Fruit fly (Drosophila melanogaster) whole organism, embryonic: Measurements from ENCODE around the gene CG42534.

Experiments
- Atf-2 ChIP-seq: fragments of 200-800 bp; sonication (Bioruptor generic); optimal IDR thresholded peaks from 2 replicates; lab custom pipeline; 2016; ENCODE audit warnings: missing biosample characterization, missing genetic modification characterization
- CG11093 ChIP-seq: fragments of 200-800 bp; sonication (Bioruptor generic); IDR thresholded peaks from 3 replicates; pipeline ENCODE4 v1.3.6; 2022; ENCODE audit warnings: missing biosample characterization, missing genetic modification characterization
- CG11696 ChIP-seq: fragments of 200-800 bp; sonication (Bioruptor generic); IDR thresholded peaks from 2 replicates; pipeline ENCODE4 v1.3.6; 2022; ENCODE audit warnings: missing biosample characterization, missing genetic modification characterization
- CG12219 ChIP-seq: fragments of 200-800 bp; sonication (Bioruptor generic); optimal IDR thresholded peaks from 3 replicates; lab custom pipeline; 2018; ENCODE audit warnings: missing biosample characterization, mild to moderate bottlenecking, missing genetic modification characterization
- CG13424 ChIP-seq: fragments of 200-800 bp; sonication (Bioruptor generic); optimal IDR thresholded peaks from 2 replicates; lab custom pipeline; 2019; ENCODE audit warnings: missing biosample characterization, mild to moderate bottlenecking, missing genetic modification characterization, moderate library complexity
- CG13894 ChIP-seq: fragments of 200-800 bp; sonication (Bioruptor generic); optimal IDR thresholded peaks from 3 replicates; lab custom pipeline; 2018; ENCODE audit warnings: missing biosample characterization, mild to moderate bottlenecking, missing genetic modification characterization, moderate library complexity
- CG15479 ChIP-seq: fragments of 200-800 bp; sonication (Bioruptor generic); optimal IDR thresholded peaks from 3 replicates; lab custom pipeline; 2019; ENCODE audit warnings: missing biosample characterization, mild to moderate bottlenecking, missing genetic modification characterization, moderate library complexity
- CG17912 ChIP-seq: fragments of 200-800 bp; sonication (Bioruptor generic); optimal IDR thresholded peaks from 2 replicates; lab custom pipeline; 2018; ENCODE audit warnings: missing biosample characterization, mild to moderate bottlenecking, missing genetic modification characterization
- CG18011 ChIP-seq: fragments of 200-800 bp; sonication (Bioruptor generic); optimal IDR thresholded peaks from 2 replicates; lab custom pipeline; 2017; ENCODE audit warnings: missing biosample characterization, missing genetic modification characterization, mild to moderate bottlenecking, moderate library complexity, missing genotype
- CG1832 ChIP-seq: fragments of 200-800 bp; sonication (Bioruptor generic); optimal IDR thresholded peaks from 2 replicates; lab custom pipeline; 2017; ENCODE audit warnings: missing biosample characterization, mild to moderate bottlenecking, missing genetic modification characterization, inconsistent platforms
- CG18599 ChIP-seq: fragments of 200-800 bp; sonication (Bioruptor generic); optimal IDR thresholded peaks from 3 replicates; lab custom pipeline; 2017; ENCODE audit warnings: missing biosample characterization, missing genetic modification characterization, mild to moderate bottlenecking, moderate library complexity, missing genetic modification reagents
- CG2875 ChIP-seq: fragments of 200-800 bp; sonication (Bioruptor generic); optimal IDR thresholded peaks from 2 replicates; lab custom pipeline; 2017; ENCODE audit warnings: missing biosample characterization, mild to moderate bottlenecking, missing genetic modification characterization, missing genetic modification reagents
- CG2889 ChIP-seq: fragments of 200-800 bp; sonication (Bioruptor generic); IDR thresholded peaks from 3 replicates; pipeline ENCODE4 v1.3.6; 2022; ENCODE audit warnings: missing biosample characterization, missing genetic modification characterization
- CG31365 ChIP-seq: fragments of 200-800 bp; sonication (Bioruptor generic); optimal IDR thresholded peaks from 2 replicates; lab custom pipeline; 2018; ENCODE audit warnings: missing biosample characterization, mild to moderate bottlenecking, missing genetic modification characterization
- CG3407 ChIP-seq: fragments of 200-800 bp; sonication (Bioruptor generic); optimal IDR thresholded peaks from 2 replicates; lab custom pipeline; 2018; ENCODE audit warnings: missing biosample characterization, mild to moderate bottlenecking, missing genetic modification characterization
- CG34422 ChIP-seq: fragments of 200-800 bp; sonication (Bioruptor generic); IDR thresholded peaks from 3 replicates; pipeline ENCODE4 v1.3.6; 2022; ENCODE audit warnings: missing biosample characterization, missing genetic modification characterization
- CG4404 ChIP-seq: fragments of 200-800 bp; sonication (Bioruptor generic); IDR thresholded peaks from 2 replicates; pipeline ENCODE4 v1.3.6; 2022; ENCODE audit warnings: missing biosample characterization, missing genetic modification characterization
- CG4617 ChIP-seq: fragments of 200-800 bp; sonication (Bioruptor generic); optimal IDR thresholded peaks from 3 replicates; lab custom pipeline; 2016; ENCODE audit warnings: missing biosample characterization, missing genetic modification characterization, borderline replicate concordance
- CG7745 ChIP-seq: fragments of 200-800 bp; sonication (Bioruptor generic); optimal IDR thresholded peaks from 2 replicates; lab custom pipeline; 2018; ENCODE audit warnings: missing biosample characterization, mild to moderate bottlenecking, missing genetic modification characterization, moderate library complexity
- CG7786 ChIP-seq: fragments of 200-800 bp; sonication (Bioruptor generic); optimal IDR thresholded peaks from 2 replicates; lab custom pipeline; 2016; ENCODE audit warnings: missing biosample characterization, missing genetic modification characterization
- D19B ChIP-seq: fragments of 200-800 bp; sonication (Bioruptor generic); optimal IDR thresholded peaks from 2 replicates; lab custom pipeline; 2017; ENCODE audit warnings: missing biosample characterization, mild to moderate bottlenecking, missing genetic modification characterization
- Dfd ChIP-seq, 2 experiments: fragments of >200 bp; optimal IDR thresholded peaks; 2 replicates each; lab custom pipeline; 2017; ENCODE audit warnings: missing biosample characterization in 2 of 2, missing genetic modification characterization in 2 of 2
- Doc2 ChIP-seq: fragments of 200-800 bp; sonication (Bioruptor generic); IDR thresholded peaks from 2 replicates; pipeline ENCODE4 v1.3.6; 2022; ENCODE audit warnings: missing biosample characterization, missing genetic modification characterization
- Drgx ChIP-seq: fragments of 200-800 bp; sonication (Bioruptor generic); IDR thresholded peaks from 2 replicates; pipeline ENCODE4 v1.3.6; 2022; ENCODE audit warnings: missing biosample characterization, missing genetic modification characterization
- HmgZ ChIP-seq: fragments of 200-800 bp; sonication (Bioruptor generic); optimal IDR thresholded peaks from 2 replicates; lab custom pipeline; 2018; ENCODE audit warnings: missing biosample characterization, mild to moderate bottlenecking, missing genetic modification characterization
- Hr3 ChIP-seq: fragments of 200-800 bp; sonication (Bioruptor generic); optimal IDR thresholded peaks from 3 replicates; lab custom pipeline; 2016; ENCODE audit warnings: missing biosample characterization, missing genetic modification characterization
- Hr39 ChIP-seq: fragments of >200 bp; optimal IDR thresholded peaks from 2 replicates; lab custom pipeline; 2017
- Mad ChIP-seq: fragments of 200-800 bp; sonication (Bioruptor generic); optimal IDR thresholded peaks from 2 replicates; lab custom pipeline; 2016; ENCODE audit warnings: missing biosample characterization, missing genetic modification characterization
- Sry-δ ChIP-seq: fragments of 200-800 bp; sonication (Bioruptor generic); optimal IDR thresholded peaks from 2 replicates; lab custom pipeline; 2016; ENCODE audit warnings: missing biosample characterization, missing genetic modification characterization
- Ssrp ChIP-seq: fragments of 200-800 bp; sonication (Bioruptor generic); optimal IDR thresholded peaks from 2 replicates; lab custom pipeline; 2018; ENCODE audit warnings: missing biosample characterization, mild to moderate bottlenecking, missing genetic modification characterization, moderate library complexity
- ase ChIP-seq: fragments of 200-800 bp; sonication (Bioruptor generic); IDR thresholded peaks from 3 replicates; pipeline ENCODE4 v1.3.6; 2022; ENCODE audit warnings: missing biosample characterization, missing genetic modification characterization
- bowl ChIP-seq: fragments of 200-800 bp; sonication (Bioruptor generic); IDR thresholded peaks from 2 replicates; pipeline ENCODE4 v1.3.6; 2022; ENCODE audit warnings: missing biosample characterization, missing genetic modification characterization
- btn ChIP-seq: fragments of 200-800 bp; sonication (Bioruptor generic); optimal IDR thresholded peaks from 2 replicates; lab custom pipeline; 2016; ENCODE audit warnings: missing biosample characterization, missing genetic modification characterization
- cato ChIP-seq: fragments of 200-800 bp; sonication (Bioruptor generic); optimal IDR thresholded peaks from 2 replicates; lab custom pipeline; 2016; ENCODE audit warnings: missing biosample characterization, missing genetic modification characterization, borderline replicate concordance
- corto ChIP-seq: fragments of 200-800 bp; sonication (Bioruptor generic); optimal IDR thresholded peaks from 2 replicates; lab custom pipeline; 2016; ENCODE audit warnings: missing biosample characterization, mild to moderate bottlenecking, missing genetic modification characterization, moderate library complexity
- crol ChIP-seq: fragments of 200-800 bp; sonication (Bioruptor generic); IDR thresholded peaks from 2 replicates; pipeline ENCODE4 v1.3.6; 2022; ENCODE audit warnings: missing biosample characterization, missing genetic modification characterization
- dan ChIP-seq: fragments of 200-800 bp; sonication (Bioruptor generic); IDR thresholded peaks from 2 replicates; pipeline ENCODE4 v1.3.6; 2022; ENCODE audit warnings: missing biosample characterization, missing genetic modification characterization
- dmrt11E ChIP-seq: fragments of 200-800 bp; sonication (Bioruptor generic); optimal IDR thresholded peaks from 3 replicates; lab custom pipeline; 2018; ENCODE audit warnings: missing biosample characterization, mild to moderate bottlenecking, missing genetic modification characterization, moderate library complexity
- hbn ChIP-seq: fragments of 200-800 bp; sonication (Bioruptor generic); IDR thresholded peaks from 2 replicates; pipeline ENCODE4 v1.3.6; 2022; ENCODE audit warnings: missing biosample characterization, missing genetic modification characterization; ENCODE audit not compliant: partially characterized antibody
- ind ChIP-seq: fragments of 200-800 bp; sonication (Bioruptor generic); optimal IDR thresholded peaks from 3 replicates; lab custom pipeline; 2016; ENCODE audit warnings: missing biosample characterization, missing genetic modification characterization
- lola ChIP-seq, 3 experiments: fragments of >200 bp in 2 of 3; fragments of 200-800 bp in 1 of 3; sonication (Bioruptor generic) in 1 of 3; optimal IDR thresholded peaks; 2 replicates each; lab custom pipeline; 2017 to 2019; ENCODE audit warnings: missing biosample characterization in 3 of 3, missing genetic modification characterization in 3 of 3, mild to moderate bottlenecking in 1 of 3, moderate library complexity in 1 of 3
- otp ChIP-seq: fragments of 200-800 bp; sonication (Bioruptor generic); IDR thresholded peaks from 3 replicates; pipeline ENCODE4, ENCODE4 v1.3.6; 2022; ENCODE audit warnings: missing biosample characterization, missing genetic modification characterization
- pho ChIP-seq: fragments of 200-800 bp; sonication (Bioruptor generic); optimal IDR thresholded peaks from 2 replicates; lab custom pipeline; 2016; ENCODE audit warnings: missing biosample characterization, missing genetic modification characterization
- pita ChIP-seq: fragments of 200-800 bp; sonication (Bioruptor generic); optimal IDR thresholded peaks from 2 replicates; lab custom pipeline; 2017; ENCODE audit warnings: missing biosample characterization, mild to moderate bottlenecking, missing genetic modification characterization
- rib ChIP-seq: fragments of 200-800 bp; sonication (Bioruptor generic); IDR thresholded peaks from 2 replicates; pipeline ENCODE4 v1.3.6; 2022; ENCODE audit warnings: missing biosample characterization, missing genetic modification characterization
- ro ChIP-seq: fragments of 200-800 bp; sonication (Bioruptor generic); IDR thresholded peaks from 2 replicates; pipeline ENCODE4 v1.3.6; 2022; ENCODE audit warnings: missing biosample characterization, missing genetic modification characterization
- sens ChIP-seq: fragments of 200-800 bp; sonication (Bioruptor generic); peaks from one replicate; lab custom pipeline; 2016; ENCODE audit warnings: missing biosample characterization, missing genetic modification characterization
- sqz ChIP-seq: fragments of 200-800 bp; sonication (Bioruptor generic); optimal IDR thresholded peaks from 3 replicates; lab custom pipeline; 2018; ENCODE audit warnings: missing biosample characterization, mild to moderate bottlenecking, missing genetic modification characterization
- ssp ChIP-seq: fragments of 200-800 bp; sonication (Bioruptor generic); IDR thresholded peaks from 2 replicates; pipeline ENCODE4 v1.3.6; 2022; ENCODE audit warnings: missing biosample characterization, missing genetic modification characterization
- stwl ChIP-seq: fragments of 200-800 bp; sonication (Bioruptor generic); optimal IDR thresholded peaks from 3 replicates; lab custom pipeline; 2018; ENCODE audit warnings: missing biosample characterization, mild to moderate bottlenecking, missing genetic modification characterization, moderate library complexity

Gene CG42534

dm6 chr3R:27292159-27292880 is 48.1 kb upstream of the CG42534 start, which contains the start of gene CG3348 (continued):
- peak; percentile 84 for TF ChIP-seq CG13894 (tag; lab: Kevin White, UChicago)
- TF ChIP-seq Hr3: peak; percentile 58
- TF ChIP-seq ind: peak; percentile 76
- TF ChIP-seq dmrt11E (tag; lab: Kevin White, UChicago): peak; percentile 51
- no peak for TF ChIP-seq dan (GFP tag; lab: Robert Waterston, UW)
- TF ChIP-seq btn (GFP tag; lab: Kevin White, UChicago): no peak
- TF ChIP-seq CG15479 (GFP tag; lab: Kevin White, UChicago): no peak
- no peak for TF ChIP-seq Doc2 (GFP tag; lab: Robert Waterston, UW)
- TF ChIP-seq crol (GFP tag; lab: Robert Waterston, UW): no peak
- no peak for TF ChIP-seq CG7745
- TF ChIP-seq pita: no peak
- peak; percentile 31; the same call in 1 of the 2 replicates for TF ChIP-seq CG11696
- TF ChIP-seq CG3407 (GFP tag; lab: Kevin White, UChicago): no peak
- TF ChIP-seq CG2889 (GFP tag; lab: Robert Waterston, UW): peak; percentile 54; the same call in 1 of the 3 replicates
- no peak for TF ChIP-seq CG11093 (GFP tag; lab: Robert Waterston, UW)
- TF ChIP-seq rib: peak; percentile 79
- peak; percentile 37 for TF ChIP-seq Drgx (GFP tag; lab: Robert Waterston, UW)
- no peak for TF ChIP-seq ase (GFP tag; lab: Robert Waterston, UW)
- 0 out of 3 replicates have a peak, but pooled peaks have one; percentile 29 for TF ChIP-seq CG34422 (GFP tag; lab: Robert Waterston, UW)
- peak; percentile 87 for TF ChIP-seq sens
- peak; percentile 64 for TF ChIP-seq ssp (GFP tag; lab: Robert Waterston, UW)
- TF ChIP-seq CG4617: no peak
- peak; percentile 17 for TF ChIP-seq Mad
- peak; percentile 83 for TF ChIP-seq D19B (GFP tag; lab: Kevin White, UChicago)
- no peak for TF ChIP-seq CG17912
- TF ChIP-seq CG13424 (tag; lab: Kevin White, UChicago): peak; percentile 63
- no peak for TF ChIP-seq Hr39 (lab: Kevin White, UChicago)
- no peak for TF ChIP-seq cato (GFP tag; lab: Kevin White, UChicago)
- TF ChIP-seq Ssrp (tag; lab: Kevin White, UChicago): peak; percentile 47
- peak; percentile 20 for TF ChIP-seq CG18011 (GFP tag; lab: Kevin White, UChicago)
- TF ChIP-seq bowl (GFP tag; lab: Robert Waterston, UW): no peak
- no peak for TF ChIP-seq lola (GFP tag; optimal IDR thresholded peaks at IDR 0.05; lab: Kevin White, UChicago)
- TF ChIP-seq CG31365 (tag; lab: Kevin White, UChicago): no peak
- peak; percentile 20; the same call in 1 of the 2 replicates for TF ChIP-seq ro (GFP tag; lab: Robert Waterston, UW)
- TF ChIP-seq pho (GFP tag; lab: Kevin White, UChicago): peak; percentile 76
- TF ChIP-seq stwl (tag; lab: Kevin White, UChicago): no peak
- peak; percentile 95 for TF ChIP-seq CG18599 (GFP tag; lab: Kevin White, UChicago)
- peak; percentile 38 for TF ChIP-seq Atf-2
- peak; percentile 75 for TF ChIP-seq HmgZ (tag; lab: Kevin White, UChicago)
- no peak for TF ChIP-seq CG1832 (GFP tag; lab: Kevin White, UChicago)
- TF ChIP-seq otp (GFP tag; lab: Robert Waterston, UW): peak; percentile 29; the same call in 1 of the 3 replicates
- peak; percentile 61 for TF ChIP-seq CG4404 (GFP tag; lab: Robert Waterston, UW)
- peak; percentile 53 for TF ChIP-seq CG12219 (GFP tag; lab: Kevin White, UChicago)
- TF ChIP-seq Dfd (GFP tag; optimal IDR thresholded peaks at IDR 0.05; lab: Kevin White, UChicago): no peak
- TF ChIP-seq hbn (GFP tag; lab: Robert Waterston, UW): no peak
- TF ChIP-seq sqz (GFP tag; lab: Kevin White, UChicago): no peak
- no peak for TF ChIP-seq Sry-δ (GFP tag; lab: Kevin White, UChicago)
- no peak for TF ChIP-seq CG2875
- TF ChIP-seq CG7786: peak; percentile 61
- TF ChIP-seq corto (GFP tag; lab: Kevin White, UChicago): no peak
